Worm (Caenorhabditis elegans) whole organism, L1 larva: ENCODE results near the gene din-1.
A peak's percentile ranks its signal among the peaks of the same experiment; 100 is the strongest.

Experiments used
- alr-1 ChIP-seq: fragments of 200-800 bp; sonication (Bioruptor generic); optimal IDR thresholded peaks from 2 replicates; lab custom pipeline; 2018; ENCODE audit warnings: borderline replicate concordance, mild to moderate bottlenecking, missing genetic modification characterization, missing compliant biosample characterization
- aly-2 ChIP-seq: fragments of 150-350 bp; optimal IDR thresholded peaks from 2 replicates; lab custom pipeline; 2014; ENCODE audit warnings: missing biosample characterization, missing genetic modification characterization
- ceh-82 ChIP-seq, 3 experiments: fragments of 150-350 bp in 1 of 3; sonication (generic microtip) in 2 of 3; optimal IDR thresholded peaks; 2 replicates each; lab custom pipeline; 2014 to 2017; ENCODE audit warnings: missing biosample characterization in 3 of 3, missing genetic modification characterization in 3 of 3
- ceh-88 ChIP-seq: fragments of 200-800 bp; sonication (Bioruptor generic); IDR thresholded peaks from 2 replicates; pipeline ENCODE4 v1.3.6; 2022; ENCODE audit warnings: missing genetic modification characterization, missing compliant biosample characterization
- ceh-90 ChIP-seq: sonication (generic microtip); optimal IDR thresholded peaks from 2 replicates; lab custom pipeline; 2016; ENCODE audit warnings: missing genetic modification characterization, missing compliant biosample characterization
- dpl-1 ChIP-seq, 3 experiments: fragments of 150-350 bp in 2 of 3; sonication (generic microtip) in 1 of 3; optimal IDR thresholded peaks; 2 replicates each; lab custom pipeline; 2014 to 2017; ENCODE audit warnings: missing biosample characterization in 3 of 3, missing genetic modification characterization in 3 of 3, missing genetic modification reagents in 3 of 3
- dsc-1 ChIP-seq: sonication (generic microtip); optimal IDR thresholded peaks from 2 replicates; lab custom pipeline; 2016; ENCODE audit warnings: mild to moderate bottlenecking, missing genetic modification characterization, missing compliant biosample characterization
- efl-3 ChIP-seq: fragments of 200-800 bp; sonication (Bioruptor generic); optimal IDR thresholded peaks from 2 replicates; lab custom pipeline; 2018; ENCODE audit warnings: mild to moderate bottlenecking, missing genetic modification characterization, missing compliant biosample characterization
- elt-2 ChIP-seq: sonication (generic microtip); optimal IDR thresholded peaks from 2 replicates; lab custom pipeline; 2016; ENCODE audit warnings: missing genetic modification characterization, mild to moderate bottlenecking, inconsistent platforms, missing compliant biosample characterization, missing genetic modification reagents
- irx-1 ChIP-seq: sonication (generic microtip); optimal IDR thresholded peaks from 2 replicates; lab custom pipeline; 2016; ENCODE audit warnings: missing genetic modification characterization, missing compliant biosample characterization
- jun-1 ChIP-seq: fragments of 150-350 bp; optimal IDR thresholded peaks from 2 replicates; lab custom pipeline; 2014; ENCODE audit warnings: missing biosample characterization, missing genetic modification reagents, missing genetic modification characterization
- lin-14 ChIP-seq: fragments of 200-800 bp; sonication (Bioruptor generic); optimal IDR thresholded peaks from 2 replicates; lab custom pipeline; 2018; ENCODE audit warnings: mild to moderate bottlenecking, missing genetic modification characterization, moderate library complexity, missing compliant biosample characterization
- lin-35 ChIP-seq, 2 experiments: fragments of 150-350 bp; optimal IDR thresholded peaks; 2 replicates each; lab custom pipeline; 2014; ENCODE audit warnings: missing biosample characterization in 2 of 2, missing genetic modification characterization in 2 of 2, missing genetic modification reagents in 2 of 2
- lin-39 ChIP-seq: fragments of 150-350 bp; optimal IDR thresholded peaks from 2 replicates; lab custom pipeline; 2014; ENCODE audit warnings: missing biosample characterization, missing genetic modification reagents, missing genetic modification characterization
- lir-3 ChIP-seq: sonication (generic microtip); optimal IDR thresholded peaks from 2 replicates; lab custom pipeline; 2016; ENCODE audit warnings: mild to moderate bottlenecking, missing genetic modification characterization, moderate library complexity, missing compliant biosample characterization; ENCODE audit not compliant: poor library complexity
- lsy-2 ChIP-seq, 2 experiments: fragments of 150-350 bp; optimal IDR thresholded peaks; 2 replicates each; lab custom pipeline; 2014; ENCODE audit warnings: missing biosample characterization in 2 of 2, missing genetic modification characterization in 2 of 2
- mdl-1 ChIP-seq, 2 experiments: fragments of 150-350 bp; optimal IDR thresholded peaks; 2 replicates each; lab custom pipeline; 2014 to 2017; ENCODE audit warnings: missing biosample characterization in 2 of 2, missing genetic modification characterization in 2 of 2, inconsistent platforms in 1 of 2
- mep-1 ChIP-seq: fragments of 150-350 bp; optimal IDR thresholded peaks from 2 replicates; lab custom pipeline; 2014; ENCODE audit warnings: missing biosample characterization, missing genetic modification characterization
- nhr-12 ChIP-seq: sonication (generic microtip); optimal IDR thresholded peaks from 2 replicates; lab custom pipeline; 2017; ENCODE audit warnings: missing biosample characterization, missing genetic modification characterization
- nhr-19 ChIP-seq: fragments of 200-800 bp; sonication (Bioruptor generic); conservative IDR thresholded peaks from 2 replicates; pipeline ENCODE4 v1.3.6; 2022; ENCODE audit warnings: missing genetic modification characterization, missing compliant biosample characterization
- nhr-47 ChIP-seq: sonication (generic microtip); optimal IDR thresholded peaks from 2 replicates; lab custom pipeline; 2016; ENCODE audit warnings: mild to moderate bottlenecking, missing genetic modification characterization, moderate library complexity, missing compliant biosample characterization
- nhr-77 ChIP-seq: fragments of 150-350 bp; optimal IDR thresholded peaks from 2 replicates; lab custom pipeline; 2014; ENCODE audit warnings: missing biosample characterization, missing genetic modification characterization
- nhr-85 ChIP-seq: sonication (generic microtip); peaks from one replicate; lab custom pipeline; 2016; ENCODE audit warnings: missing genetic modification characterization, inconsistent platforms, missing compliant biosample characterization
- nhr-90 ChIP-seq: sonication (generic microtip); optimal IDR thresholded peaks from 2 replicates; lab custom pipeline; 2016; ENCODE audit warnings: mild to moderate bottlenecking, missing genetic modification characterization, missing compliant biosample characterization; ENCODE audit not compliant: poor library complexity
- pag-3 ChIP-seq: sonication (generic microtip); optimal IDR thresholded peaks from 2 replicates; lab custom pipeline; 2017; ENCODE audit warnings: missing genetic modification characterization, mild to moderate bottlenecking, missing compliant biosample characterization, antibody characterized with exemption, borderline replicate concordance; ENCODE audit not compliant: insufficient read depth
- pax-3 ChIP-seq: fragments of 200-800 bp; sonication (Bioruptor generic); optimal IDR thresholded peaks from 2 replicates; lab custom pipeline; 2018; ENCODE audit warnings: mild to moderate bottlenecking, missing genetic modification characterization, moderate library complexity, missing compliant biosample characterization
- pqm-1 ChIP-seq: sonication (generic microtip); optimal IDR thresholded peaks from 3 replicates; lab custom pipeline; 2017; ENCODE audit warnings: missing biosample characterization, missing genetic modification characterization
- rnt-1 ChIP-seq: sonication (generic microtip); optimal IDR thresholded peaks from 2 replicates; lab custom pipeline; 2016; ENCODE audit warnings: mild to moderate bottlenecking, missing genetic modification characterization, moderate library complexity, missing compliant biosample characterization
- skn-1 ChIP-seq: fragments of 150-350 bp; optimal IDR thresholded peaks from 2 replicates; lab custom pipeline; 2014; ENCODE audit warnings: missing biosample characterization, missing genetic modification characterization
- swsn-7 ChIP-seq: sonication (generic microtip); optimal IDR thresholded peaks from 2 replicates; lab custom pipeline; 2016; ENCODE audit warnings: missing genetic modification characterization, missing compliant biosample characterization
- unc-130 ChIP-seq: fragments of 150-350 bp; optimal IDR thresholded peaks from 2 replicates; lab custom pipeline; 2017; ENCODE audit warnings: missing biosample characterization, missing genetic modification characterization, inconsistent platforms
- unc-86 ChIP-seq: sonication (generic microtip); optimal IDR thresholded peaks from 2 replicates; lab custom pipeline; 2016; ENCODE audit warnings: missing genetic modification characterization, missing compliant biosample characterization
- xbp-1 ChIP-seq: sonication (generic microtip); optimal IDR thresholded peaks from 2 replicates; lab custom pipeline; 2016; ENCODE audit warnings: missing genetic modification characterization, missing compliant biosample characterization
- ztf-4 ChIP-seq: fragments of 150-350 bp; optimal IDR thresholded peaks from 2 replicates; lab custom pipeline; 2014; ENCODE audit warnings: missing biosample characterization, missing genetic modification characterization

Gene din-1

ce11 chrII:11578327-11578726 is 55.1 kb downstream of the din-1 start, which contains the start of gene smc-6 (continued):
- TF ChIP-seq lsy-2 (tag; optimal IDR thresholded peaks at IDR 0.05; lab: Kevin White, UChicago), result peak in 1 of 2 experiments; percentile 70
- TF ChIP-seq nhr-90, result no peak
- TF ChIP-seq lin-14 (GFP tag; lab: Kevin White, UChicago), result no peak
- TF ChIP-seq skn-1 (tag; lab: Kevin White, UChicago), result peak; percentile 70
- no peak for TF ChIP-seq xbp-1 (tag; lab: Kevin White, UChicago)
- peak; percentile 49 for TF ChIP-seq ceh-90 (tag; lab: Kevin White, UChicago)
- TF ChIP-seq nhr-85 (tag; lab: Kevin White, UChicago), result no peak
- TF ChIP-seq dpl-1 (GFP tag; optimal IDR thresholded peaks at IDR 0.05; lab: Kevin White, UChicago), result peak; percentile 57 to 82 (median 74)
- no peak for TF ChIP-seq pqm-1 (tag; lab: Kevin White, UChicago)
- TF ChIP-seq mdl-1 (tag; optimal IDR thresholded peaks at IDR 0.05; lab: Kevin White, UChicago), result peak in 1 of 2 experiments; percentile 19

DNA sequence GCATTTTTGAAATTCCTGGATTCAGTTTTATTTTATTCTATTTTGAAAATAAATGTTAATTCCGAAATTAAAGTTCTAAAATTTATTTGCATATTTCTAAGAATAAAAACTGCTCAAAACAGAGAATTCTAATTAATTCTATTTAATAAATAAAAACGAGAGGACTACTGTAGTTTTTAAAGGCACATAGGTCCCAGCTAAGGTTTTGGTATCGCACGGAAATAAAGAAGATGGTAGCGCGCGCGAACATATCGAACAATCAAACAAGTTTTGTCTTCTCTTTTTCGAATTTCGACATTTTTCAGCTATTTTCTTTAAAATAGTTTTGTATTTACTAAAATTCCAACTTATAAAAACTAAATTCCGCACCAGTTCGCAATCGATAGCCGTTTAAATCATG is 55.5 kb downstream of the din-1 start:
- no peak for TF ChIP-seq elt-2
- TF ChIP-seq lsy-2 (tag; optimal IDR thresholded peaks at IDR 0.05; lab: Kevin White, UChicago), result no peak
- TF ChIP-seq swsn-7 (tag; lab: Kevin White, UChicago), result no peak
- no peak for TF ChIP-seq nhr-19 (GFP tag; lab: Robert Waterston, UW)
- TF ChIP-seq jun-1 (tag; lab: Kevin White, UChicago), result no peak
- TF ChIP-seq efl-3 (GFP tag; lab: Kevin White, UChicago), result no peak
- no peak for TF ChIP-seq irx-1 (tag; lab: Kevin White, UChicago)
- no peak for TF ChIP-seq unc-86
- TF ChIP-seq ceh-88 (GFP tag; lab: Robert Waterston, UW), result no peak
- no peak for TF ChIP-seq pag-3 (tag; lab: Kevin White, UChicago)
- no peak for TF ChIP-seq rnt-1 (tag; lab: Kevin White, UChicago)
- no peak for TF ChIP-seq alr-1
- no peak for TF ChIP-seq ztf-4 (tag; lab: Kevin White, UChicago)
- no peak for TF ChIP-seq ceh-82 (tag; optimal IDR thresholded peaks at IDR 0.05; lab: Kevin White, UChicago)
- no peak for TF ChIP-seq nhr-47 (tag; lab: Kevin White, UChicago)
- no peak for TF ChIP-seq lin-35 (GFP tag; optimal IDR thresholded peaks at IDR 0.05; lab: Kevin White, UChicago)
- TF ChIP-seq mep-1, result no peak
- TF ChIP-seq lir-3, result no peak
- no peak for TF ChIP-seq nhr-77 (tag; lab: Kevin White, UChicago)

DNA sequence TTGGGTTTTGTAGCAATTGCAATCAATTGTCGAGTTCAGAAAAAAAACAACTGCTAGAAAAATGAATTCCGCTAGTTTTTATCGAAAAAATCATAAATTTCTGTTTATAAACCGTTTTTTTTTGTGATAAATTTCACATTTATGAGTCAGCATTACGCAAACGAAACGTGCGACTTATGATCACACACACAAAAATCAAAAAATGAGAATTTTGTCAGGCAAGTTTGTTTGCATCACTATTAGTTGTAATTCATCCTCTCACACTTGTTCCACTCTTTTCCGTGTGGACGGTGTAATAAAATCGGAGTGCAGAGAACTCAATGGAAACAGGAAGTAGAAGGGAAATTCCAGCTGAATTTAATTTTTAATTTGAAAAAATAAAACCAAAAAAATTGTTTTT is 56.0 kb downstream of the din-1 start, which contains the start of gene pcs-1:
Gene pcs-1 (minus strand): TSS at position 344 of the 400 bp plus-strand sequence.
- TF ChIP-seq jun-1 (tag; lab: Kevin White, UChicago) (no peak), efl-3 (GFP tag; lab: Kevin White, UChicago) (no peak), lin-14 (GFP tag; lab: Kevin White, UChicago) (peak; percentile 27)

ce11 chrII:11572944-11573343 is 60.5 kb downstream of the din-1 start, which contains the start of gene F54D5.2:
F54D5.2 (plus strand) TSS chrII:11573180.
- no peak for TF ChIP-seq unc-130
- no peak for TF ChIP-seq dsc-1 (tag; lab: Kevin White, UChicago)
- no peak for TF ChIP-seq pax-3 (tag; lab: Kevin White, UChicago)
- no peak for TF ChIP-seq nhr-85 (tag; lab: Kevin White, UChicago)
- TF ChIP-seq lin-39, result no peak
- TF ChIP-seq nhr-12 (tag; lab: Kevin White, UChicago), result no peak
- TF ChIP-seq aly-2 (tag; lab: Kevin White, UChicago), result no peak
